Fruit fly (Drosophila melanogaster): Measurements from ENCODE around the gene CG3698.

The CG3698 gene

DNA sequence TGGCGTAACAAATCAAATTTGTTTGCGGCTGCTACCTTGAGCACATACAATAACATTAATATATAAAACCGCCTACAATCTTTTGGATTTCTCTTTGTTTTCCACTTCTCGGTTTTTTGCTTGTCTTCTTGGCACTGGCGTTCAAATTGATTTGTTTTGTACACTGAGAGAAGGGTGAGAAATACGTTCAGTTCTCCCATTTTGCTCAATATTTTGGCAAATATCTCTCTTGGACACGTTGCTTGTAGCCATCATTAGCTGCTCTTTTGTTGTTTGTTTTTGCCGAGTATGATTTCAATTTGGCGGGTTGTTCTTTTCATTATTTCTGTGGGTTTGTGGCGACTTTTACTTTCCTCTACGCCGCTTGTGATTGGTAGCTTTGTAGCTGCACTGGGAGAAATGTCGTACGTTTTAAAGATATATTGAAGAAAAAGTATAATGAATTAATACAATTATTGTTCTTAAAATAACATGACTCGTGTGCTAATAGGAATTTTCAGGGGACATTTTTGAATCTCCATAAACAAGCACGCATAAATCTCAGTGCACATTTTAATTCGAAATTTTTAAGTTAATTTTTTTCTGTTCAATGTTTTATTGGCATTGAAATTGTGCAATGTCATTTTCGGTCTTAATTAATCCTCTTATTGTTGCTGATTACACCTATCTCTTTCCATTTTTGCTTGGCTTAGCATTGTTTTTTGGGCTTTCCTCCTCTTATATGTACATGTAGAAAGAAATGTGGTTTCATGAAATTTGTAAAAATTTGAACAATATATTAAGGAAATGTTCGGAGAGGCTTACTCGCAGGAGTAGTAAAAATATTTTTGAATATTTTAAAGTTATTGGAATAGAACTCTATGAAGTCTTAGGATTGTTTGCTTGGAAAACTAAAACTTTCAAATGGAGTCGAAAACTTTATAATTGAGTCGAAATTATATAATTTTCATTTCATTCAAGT, 29.1 kb upstream of the CG3698 start (continued):
- TF ChIP-seq insv (GFP tag; optimal IDR thresholded peaks at IDR 0.05) = no peak
- TF ChIP-seq hb (GFP tag; IDR thresholded peaks at IDR 0.05; ENCODE audit: partially characterized antibody) = no peak
- TF ChIP-seq CG10274 (GFP tag; optimal IDR thresholded peaks at IDR 0.05) = no peak
- TF ChIP-seq ci (GFP tag; IDR thresholded peaks at IDR 0.05) = no peak
- no peak for TF ChIP-seq MBD-R2 (GFP tag; IDR thresholded peaks at IDR 0.05)
- no peak for TF ChIP-seq Dip2 (GFP tag; IDR thresholded peaks at IDR 0.05)
- TF ChIP-seq chm (GFP tag; IDR thresholded peaks at IDR 0.05) = no peak
- no peak for TF ChIP-seq hth (optimal IDR thresholded peaks at IDR 0.05)
- no peak for TF ChIP-seq ato (GFP tag; IDR thresholded peaks at IDR 0.05; ENCODE audit: partially characterized antibody)
- no peak for TF ChIP-seq Awh (GFP tag; IDR thresholded peaks at IDR 0.05)
- TF ChIP-seq Fer3 (tag; optimal IDR thresholded peaks at IDR 0.05) = peak; percentile 20
- no peak for TF ChIP-seq CG13287 (GFP tag; IDR thresholded peaks at IDR 0.05; ENCODE audit: partially characterized antibody)
- TF ChIP-seq CG11560 (tag; IDR thresholded peaks at IDR 0.05) = no peak
- TF ChIP-seq pan (optimal IDR thresholded peaks at IDR 0.05) = no peak
- TF ChIP-seq pan (GFP tag; optimal IDR thresholded peaks at IDR 0.05 in 1 of 2, IDR thresholded peaks at IDR 0.05 in 1 of 2) = peak in 1 of 2 experiments; percentile 61
- no peak for TF ChIP-seq CG43689 (GFP tag; IDR thresholded peaks at IDR 0.05)
- no peak for TF ChIP-seq CG17829 (tag; optimal IDR thresholded peaks at IDR 0.05)
- peak; percentile 61 for TF ChIP-seq CG30403 (GFP tag; optimal IDR thresholded peaks at IDR 0.05)
- 0 out of 3 replicates have a peak, but pooled peaks have one; percentile 34 for TF ChIP-seq CG2889 (GFP tag; IDR thresholded peaks at IDR 0.05)
- peak; percentile 36; the same call in 1 of the 4 replicates for TF ChIP-seq Gug (GFP tag; IDR thresholded peaks at IDR 0.05)
- no peak for TF ChIP-seq Hr78 (GFP tag; optimal IDR thresholded peaks at IDR 0.05)
- peak; percentile 4 for TF ChIP-seq CG12155 (GFP tag; optimal IDR thresholded peaks at IDR 0.05)
- peak; percentile 27 for TF ChIP-seq CG12769 (tag; optimal IDR thresholded peaks at IDR 0.05)
- TF ChIP-seq CG15601 (tag; optimal IDR thresholded peaks at IDR 0.05) = no peak
- TF ChIP-seq ash1 (GFP tag; optimal IDR thresholded peaks at IDR 0.05) = no peak
- TF ChIP-seq BtbVII (GFP tag; optimal IDR thresholded peaks at IDR 0.05) = no peak
- no peak for TF ChIP-seq Sry-δ (GFP tag; optimal IDR thresholded peaks at IDR 0.05)
- peak; percentile 39; the same call in 1 of the 3 replicates for TF ChIP-seq CG11695 (GFP tag; IDR thresholded peaks at IDR 0.05)
- no peak for TF ChIP-seq ro (GFP tag; IDR thresholded peaks at IDR 0.05)
- no peak for TF ChIP-seq CG10565 (GFP tag; optimal IDR thresholded peaks at IDR 0.05)
- TF ChIP-seq CG2120 (GFP tag; optimal IDR thresholded peaks at IDR 0.05) = peak; percentile 65
- TF ChIP-seq crol (GFP tag; IDR thresholded peaks at IDR 0.05) = no peak
- TF ChIP-seq Trl (optimal IDR thresholded peaks at IDR 0.05) = peak in 1 of 2 experiments; percentile 52
- no peak for TF ChIP-seq Trl (GFP tag; optimal IDR thresholded peaks at IDR 0.05)
- no peak for TF ChIP-seq CG1792 (GFP tag; optimal IDR thresholded peaks at IDR 0.05)
- no peak for TF ChIP-seq Scr (GFP tag; IDR thresholded peaks at IDR 0.05; ENCODE audit: partially characterized antibody)
- no peak for TF ChIP-seq Stat92E (GFP tag; optimal IDR thresholded peaks at IDR 0.05)
- no peak for TF ChIP-seq CG31224 (GFP tag; IDR thresholded peaks at IDR 0.05)
- no peak for TF ChIP-seq yki (optimal IDR thresholded peaks at IDR 0.05)
- no peak for TF ChIP-seq gfzf (GFP tag; optimal IDR thresholded peaks at IDR 0.05)
- no peak for TF ChIP-seq CG4404 (GFP tag; IDR thresholded peaks at IDR 0.05)
- peak; percentile 42 for TF ChIP-seq zfh2 (GFP tag; optimal IDR thresholded peaks at IDR 0.05)
- peak; percentile 59; the same call in 1 of the 2 replicates for TF ChIP-seq Rfx (GFP tag; IDR thresholded peaks at IDR 0.05)
- TF ChIP-seq NC2α (GFP tag; optimal IDR thresholded peaks at IDR 0.05) = no peak
- peak; percentile 10 for TF ChIP-seq CG12104 (GFP tag; optimal IDR thresholded peaks at IDR 0.05)
- no peak for TF ChIP-seq pum (GFP tag; optimal IDR thresholded peaks at IDR 0.05)
- TF ChIP-seq cg (GFP tag; optimal IDR thresholded peaks at IDR 0.05) = no peak
- no peak for TF ChIP-seq H15 (GFP tag; IDR thresholded peaks at IDR 0.05)
- peak in 1 of 2 experiments; percentile 15 for TF ChIP-seq dpn (GFP tag; optimal IDR thresholded peaks at IDR 0.05)
- TF ChIP-seq CG9609 (GFP tag; optimal IDR thresholded peaks at IDR 0.05) = no peak

Measured in whole organism, embryonic.